Fruit fly (Drosophila melanogaster) whole organism, embryonic: ENCODE results near the gene Lsd-1.

Source experiments
- Bteb2 ChIP-seq: fragments of 200-800 bp; sonication (Bioruptor generic); optimal IDR thresholded peaks from 2 replicates; lab custom pipeline; 2016; ENCODE audit warnings: missing biosample characterization, missing genetic modification characterization
- CG10267 ChIP-seq: fragments of 200-800 bp; sonication (Bioruptor generic); optimal IDR thresholded peaks from 2 replicates; lab custom pipeline; 2018; ENCODE audit warnings: missing biosample characterization, mild to moderate bottlenecking, missing genetic modification characterization, moderate library complexity
- CG12104 ChIP-seq: fragments of 200-800 bp; sonication (Bioruptor generic); optimal IDR thresholded peaks from 3 replicates; lab custom pipeline; 2016; ENCODE audit warnings: missing biosample characterization, missing genetic modification characterization
- CG12769 ChIP-seq: fragments of 200-800 bp; sonication (Bioruptor generic); optimal IDR thresholded peaks from 2 replicates; lab custom pipeline; 2019; ENCODE audit warnings: missing biosample characterization, mild to moderate bottlenecking, missing genetic modification characterization, moderate library complexity
- CG13894 ChIP-seq: fragments of 200-800 bp; sonication (Bioruptor generic); optimal IDR thresholded peaks from 3 replicates; lab custom pipeline; 2018; ENCODE audit warnings: missing biosample characterization, mild to moderate bottlenecking, missing genetic modification characterization, moderate library complexity
- CG14014 ChIP-seq: fragments of 200-800 bp; sonication (Bioruptor generic); IDR thresholded peaks from 2 replicates; pipeline ENCODE4 v1.3.6; 2022; ENCODE audit warnings: missing biosample characterization, missing genetic modification characterization
- CG14667 ChIP-seq: fragments of 200-800 bp; sonication (Bioruptor generic); IDR thresholded peaks from 2 replicates; pipeline ENCODE4 v1.3.6; 2022; ENCODE audit warnings: missing biosample characterization, missing genetic modification characterization
- CG17802 ChIP-seq: fragments of 200-800 bp; sonication (Bioruptor generic); optimal IDR thresholded peaks from 2 replicates; lab custom pipeline; 2018; ENCODE audit warnings: missing biosample characterization, mild to moderate bottlenecking, missing genetic modification characterization, moderate library complexity
- CG32772 ChIP-seq: fragments of 200-800 bp; sonication (Bioruptor generic); IDR thresholded peaks from 2 replicates; pipeline ENCODE4 v1.3.6; 2022; ENCODE audit warnings: missing biosample characterization, missing genetic modification characterization
- CG3726 ChIP-seq: fragments of 200-800 bp; sonication (Bioruptor generic); IDR thresholded peaks from 3 replicates; pipeline ENCODE4, ENCODE4 v1.3.6; 2022; ENCODE audit warnings: missing biosample characterization, missing genetic modification characterization
- CG43689 ChIP-seq: fragments of 200-800 bp; sonication (Bioruptor generic); IDR thresholded peaks from 2 replicates; pipeline ENCODE4 v1.3.6; 2022; ENCODE audit warnings: missing biosample characterization, missing genetic modification characterization
- CG5180 ChIP-seq: fragments of 200-800 bp; sonication (Bioruptor generic); optimal IDR thresholded peaks from 3 replicates; lab custom pipeline; 2017; ENCODE audit warnings: missing biosample characterization, missing genetic modification characterization, mild to moderate bottlenecking, moderate library complexity, missing genetic modification reagents
- CG7786 ChIP-seq: fragments of 200-800 bp; sonication (Bioruptor generic); optimal IDR thresholded peaks from 2 replicates; lab custom pipeline; 2016; ENCODE audit warnings: missing biosample characterization, missing genetic modification characterization
- CG7928 ChIP-seq: fragments of 200-800 bp; sonication (Bioruptor generic); optimal IDR thresholded peaks from 2 replicates; lab custom pipeline; 2017; ENCODE audit warnings: missing biosample characterization, mild to moderate bottlenecking, missing genetic modification characterization
- CG7987 ChIP-seq: fragments of 200-800 bp; sonication (Bioruptor generic); optimal IDR thresholded peaks from 2 replicates; lab custom pipeline; 2018; ENCODE audit warnings: missing biosample characterization, mild to moderate bottlenecking, missing genetic modification characterization, moderate library complexity
- CG8388 ChIP-seq: fragments of 200-800 bp; sonication (Bioruptor generic); optimal IDR thresholded peaks from 2 replicates; lab custom pipeline; 2019; ENCODE audit warnings: missing biosample characterization, mild to moderate bottlenecking, missing genetic modification characterization, moderate library complexity
- CG9609 ChIP-seq: fragments of 200-800 bp; sonication (Bioruptor generic); optimal IDR thresholded peaks from 3 replicates; lab custom pipeline; 2016; ENCODE audit warnings: missing biosample characterization, missing genetic modification characterization
- Doc3 ChIP-seq: fragments of 200-800 bp; sonication (Bioruptor generic); IDR thresholded peaks from 3 replicates; pipeline ENCODE4 v1.3.6; 2022; ENCODE audit warnings: missing biosample characterization, missing genetic modification characterization; ENCODE audit not compliant: partially characterized antibody
- Drgx ChIP-seq: fragments of 200-800 bp; sonication (Bioruptor generic); IDR thresholded peaks from 2 replicates; pipeline ENCODE4 v1.3.6; 2022; ENCODE audit warnings: missing biosample characterization, missing genetic modification characterization
- ERR ChIP-seq: fragments of 200-800 bp; sonication (Bioruptor generic); optimal IDR thresholded peaks from 2 replicates; lab custom pipeline; 2016; ENCODE audit warnings: missing biosample characterization, missing genetic modification characterization
- HHEX ChIP-seq: fragments of 200-800 bp; sonication (Bioruptor generic); optimal IDR thresholded peaks from 3 replicates; lab custom pipeline; 2017; ENCODE audit warnings: missing biosample characterization, mild to moderate bottlenecking, missing genetic modification characterization, missing genetic modification reagents
- HLH54F ChIP-seq: fragments of 200-800 bp; sonication (Bioruptor generic); optimal IDR thresholded peaks from 3 replicates; lab custom pipeline; 2016; ENCODE audit warnings: missing biosample characterization, missing genetic modification characterization
- Hey ChIP-seq: fragments of 200-800 bp; sonication (Bioruptor generic); optimal IDR thresholded peaks from 3 replicates; lab custom pipeline; 2018; ENCODE audit warnings: missing biosample characterization, mild to moderate bottlenecking, missing genetic modification characterization
- Kr ChIP-seq: fragments of 200-800 bp; sonication (Bioruptor generic); optimal IDR thresholded peaks from 2 replicates; lab custom pipeline; 2017; ENCODE audit warnings: missing biosample characterization, mild to moderate bottlenecking, missing genetic modification characterization
- Lim3 ChIP-seq: fragments of 200-800 bp; sonication (Bioruptor generic); IDR thresholded peaks from 2 replicates; pipeline ENCODE4 v1.3.6; 2022; ENCODE audit warnings: missing biosample characterization, missing genetic modification characterization
- NfI ChIP-seq: fragments of 200-800 bp; sonication (Bioruptor generic); optimal IDR thresholded peaks from 3 replicates; lab custom pipeline; 2018; ENCODE audit warnings: missing biosample characterization, mild to moderate bottlenecking, missing genetic modification characterization, moderate library complexity
- Ravus ChIP-seq: fragments of 200-800 bp; sonication (Bioruptor generic); IDR thresholded peaks from 2 replicates; pipeline ENCODE4 v1.3.6; 2022; ENCODE audit warnings: missing biosample characterization, missing genetic modification characterization
- Ssrp ChIP-seq: fragments of 200-800 bp; sonication (Bioruptor generic); optimal IDR thresholded peaks from 2 replicates; lab custom pipeline; 2018; ENCODE audit warnings: missing biosample characterization, mild to moderate bottlenecking, missing genetic modification characterization, moderate library complexity
- bcd ChIP-seq: fragments of 200-800 bp; sonication (Bioruptor generic); optimal IDR thresholded peaks from 2 replicates; lab custom pipeline; 2017; ENCODE audit warnings: missing biosample characterization, mild to moderate bottlenecking, missing genetic modification characterization
- chn ChIP-seq: fragments of 200-800 bp; sonication (Bioruptor generic); optimal IDR thresholded peaks from 2 replicates; lab custom pipeline; 2016; ENCODE audit warnings: missing biosample characterization, missing genetic modification characterization
- crol ChIP-seq: fragments of 200-800 bp; sonication (Bioruptor generic); IDR thresholded peaks from 2 replicates; pipeline ENCODE4 v1.3.6; 2022; ENCODE audit warnings: missing biosample characterization, missing genetic modification characterization
- cwo ChIP-seq: fragments of 200-800 bp; sonication (Bioruptor generic); optimal IDR thresholded peaks from 3 replicates; lab custom pipeline; 2017; ENCODE audit warnings: missing biosample characterization, missing genetic modification characterization, mild to moderate bottlenecking, moderate library complexity, missing genetic modification reagents
- dysf ChIP-seq: fragments of 200-800 bp; sonication (Bioruptor generic); IDR thresholded peaks from 3 replicates; pipeline ENCODE4 v1.3.6; 2022; ENCODE audit warnings: missing biosample characterization, missing genetic modification characterization
- exex ChIP-seq: fragments of 200-800 bp; sonication (Bioruptor generic); optimal IDR thresholded peaks from 4 replicates; lab custom pipeline; 2018; ENCODE audit warnings: missing biosample characterization, mild to moderate bottlenecking, missing genetic modification characterization, moderate library complexity
- fd64A ChIP-seq: fragments of 200-800 bp; sonication (Bioruptor generic); optimal IDR thresholded peaks from 3 replicates; lab custom pipeline; 2018; ENCODE audit warnings: missing biosample characterization, mild to moderate bottlenecking, missing genetic modification characterization
- gcm2 ChIP-seq: fragments of 200-800 bp; sonication (Bioruptor generic); optimal IDR thresholded peaks from 2 replicates; lab custom pipeline; 2016; ENCODE audit warnings: missing biosample characterization, missing genetic modification characterization
- grau ChIP-seq: fragments of 200-800 bp; optimal IDR thresholded peaks from 3 replicates; lab custom pipeline; 2019; ENCODE audit warnings: missing biosample characterization, mild to moderate bottlenecking, missing genetic modification characterization, moderate library complexity
- jing ChIP-seq: fragments of 200-800 bp; sonication (Bioruptor generic); optimal IDR thresholded peaks from 2 replicates; lab custom pipeline; 2018; ENCODE audit warnings: missing biosample characterization, mild to moderate bottlenecking, missing genetic modification characterization
- luna ChIP-seq: fragments of 200-800 bp; sonication (Bioruptor generic); optimal IDR thresholded peaks from 2 replicates; lab custom pipeline; 2016; ENCODE audit warnings: missing biosample characterization, missing genetic modification characterization
- odd ChIP-seq: fragments of 200-800 bp; sonication (Bioruptor generic); optimal IDR thresholded peaks from 2 replicates; lab custom pipeline; 2017; ENCODE audit warnings: missing biosample characterization, mild to moderate bottlenecking, missing genetic modification characterization
- peb ChIP-seq: fragments of 200-800 bp; sonication (Bioruptor generic); IDR thresholded peaks from 2 replicates; pipeline ENCODE4 v1.3.6; 2022; ENCODE audit warnings: missing biosample characterization, missing genetic modification characterization
- pros ChIP-seq: fragments of 200-800 bp; sonication (Bioruptor generic); optimal IDR thresholded peaks from 3 replicates; lab custom pipeline; 2019; ENCODE audit warnings: missing biosample characterization, mild to moderate bottlenecking, missing genetic modification characterization, moderate library complexity
- rib ChIP-seq: fragments of 200-800 bp; sonication (Bioruptor generic); IDR thresholded peaks from 2 replicates; pipeline ENCODE4 v1.3.6; 2022; ENCODE audit warnings: missing biosample characterization, missing genetic modification characterization
- row ChIP-seq: fragments of 200-800 bp; sonication (Bioruptor generic); IDR thresholded peaks from 3 replicates; pipeline ENCODE4 v1.3.6; 2022; ENCODE audit warnings: missing biosample characterization, missing genetic modification characterization
- sd ChIP-seq: fragments of 200-800 bp; sonication (Bioruptor generic); optimal IDR thresholded peaks from 3 replicates; lab custom pipeline; 2018; ENCODE audit warnings: missing biosample characterization, mild to moderate bottlenecking, missing genetic modification characterization, moderate library complexity
- shn ChIP-seq: fragments of 200-800 bp; sonication (Bioruptor generic); optimal IDR thresholded peaks from 3 replicates; lab custom pipeline; 2016; ENCODE audit warnings: missing biosample characterization, missing genetic modification characterization
- stwl ChIP-seq: fragments of 200-800 bp; sonication (Bioruptor generic); optimal IDR thresholded peaks from 3 replicates; lab custom pipeline; 2018; ENCODE audit warnings: missing biosample characterization, mild to moderate bottlenecking, missing genetic modification characterization, moderate library complexity
- tio ChIP-seq: fragments of 200-800 bp; sonication (Bioruptor generic); optimal IDR thresholded peaks from 2 replicates; lab custom pipeline; 2017; ENCODE audit warnings: missing biosample characterization, missing genetic modification characterization, inconsistent platforms
- twi ChIP-seq: fragments of 200-800 bp; optimal IDR thresholded peaks from 2 replicates; lab custom pipeline; 2019; ENCODE audit warnings: missing biosample characterization, mild to moderate bottlenecking, missing genetic modification characterization, moderate library complexity
- unc-4 ChIP-seq: fragments of 200-800 bp; sonication (Bioruptor generic); IDR thresholded peaks from 2 replicates; pipeline ENCODE4 v1.3.6; 2022; ENCODE audit warnings: missing biosample characterization, missing genetic modification characterization; ENCODE audit not compliant: partially characterized antibody

Gene Lsd-1

DNA sequence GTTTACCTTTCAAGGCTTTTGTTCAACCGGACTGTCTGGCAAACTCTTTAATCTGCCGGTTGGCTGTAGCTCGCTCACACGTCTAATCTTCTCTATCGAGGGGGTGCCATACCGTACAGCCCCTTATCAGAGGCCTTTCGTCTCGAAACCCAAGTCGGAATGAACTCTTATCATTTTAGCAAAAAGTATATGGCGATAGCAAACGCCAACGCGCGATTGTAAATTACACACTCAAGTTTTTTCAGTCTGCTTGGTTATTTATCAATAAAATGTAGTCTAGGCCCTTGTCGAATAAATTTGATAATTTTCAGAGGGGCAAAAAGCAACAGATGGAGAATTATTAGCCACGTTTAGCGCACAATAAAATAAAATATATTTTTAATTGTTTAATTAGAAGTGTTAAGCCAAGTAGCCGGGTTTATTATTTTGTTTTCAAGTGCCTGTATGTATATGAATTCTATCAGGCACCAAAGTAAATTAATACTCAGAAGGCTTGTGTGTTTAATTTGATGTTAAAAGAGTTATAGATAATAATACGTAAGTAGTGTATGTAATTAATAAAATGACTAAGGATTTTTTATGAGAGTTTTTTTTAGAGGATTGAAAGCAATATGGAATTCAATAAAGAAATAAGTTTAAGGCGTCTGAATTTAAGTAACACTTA, 38.7 kb upstream of the Lsd-1 start:
- TF ChIP-seq pros (GFP tag; lab: Kevin White, UChicago) (no peak), CG12104 (no peak), grau (tag; lab: Kevin White, UChicago) (no peak), sd (tag; lab: Kevin White, UChicago) (peak; percentile 74), crol (GFP tag; lab: Robert Waterston, UW) (no peak), rib (peak; percentile 70; the same call in 1 of the 2 replicates), CG8388 (GFP tag; lab: Kevin White, UChicago) (no peak), CG7786 (GFP tag; lab: Kevin White, UChicago) (no peak), Bteb2 (no peak), CG13894 (tag; lab: Kevin White, UChicago) (no peak), stwl (tag; lab: Kevin White, UChicago) (no peak), CG5180 (GFP tag; lab: Kevin White, UChicago) (no peak), Drgx (GFP tag; lab: Robert Waterston, UW) (no peak), NfI (GFP tag; lab: Kevin White, UChicago) (no peak), CG3726 (GFP tag; lab: Robert Waterston, UW) (no peak), ERR (GFP tag; lab: Kevin White, UChicago) (no peak), Hey (peak; percentile 94), HHEX (GFP tag; lab: Kevin White, UChicago) (no peak), tio (GFP tag; lab: Kevin White, UChicago) (no peak), shn (GFP tag; lab: Kevin White, UChicago) (no peak), peb (GFP tag; lab: Robert Waterston, UW) (no peak), row (GFP tag; lab: Robert Waterston, UW) (0 out of 3 replicates have a peak, but pooled peaks have one; percentile 16), odd (no peak), HLH54F (GFP tag; lab: Kevin White, UChicago) (no peak), CG17802 (no peak), Ssrp (tag; lab: Kevin White, UChicago) (no peak), luna (GFP tag; lab: Kevin White, UChicago) (no peak), exex (tag; lab: Kevin White, UChicago) (peak; percentile 99), CG10267 (no peak), dysf (no peak), Doc3 (GFP tag; lab: Robert Waterston, UW) (no peak), CG12769 (tag; lab: Kevin White, UChicago) (no peak), Kr (GFP tag; lab: Kevin White, UChicago) (no peak), bcd (no peak), fd64A (no peak), jing (GFP tag; lab: Kevin White, UChicago) (no peak), twi (no peak), CG9609 (no peak), Ravus (GFP tag; lab: Robert Waterston, UW) (no peak), CG32772 (GFP tag; lab: Robert Waterston, UW) (no peak), chn (GFP tag; lab: Kevin White, UChicago) (no peak), Lim3 (GFP tag; lab: Robert Waterston, UW) (no peak), cwo (GFP tag; lab: Kevin White, UChicago) (peak; percentile 39), CG43689 (GFP tag; lab: Robert Waterston, UW) (no peak), CG7987 (no peak), CG14014 (GFP tag; lab: Robert Waterston, UW) (no peak), unc-4 (GFP tag; lab: Robert Waterston, UW) (no peak), CG14667 (GFP tag; lab: Robert Waterston, UW) (no peak), CG7928 (no peak), gcm2 (GFP tag; lab: Kevin White, UChicago) (no peak)
